ENCODE assay signal across 1 fruit fly cellular context in the genomic region with DNA sequence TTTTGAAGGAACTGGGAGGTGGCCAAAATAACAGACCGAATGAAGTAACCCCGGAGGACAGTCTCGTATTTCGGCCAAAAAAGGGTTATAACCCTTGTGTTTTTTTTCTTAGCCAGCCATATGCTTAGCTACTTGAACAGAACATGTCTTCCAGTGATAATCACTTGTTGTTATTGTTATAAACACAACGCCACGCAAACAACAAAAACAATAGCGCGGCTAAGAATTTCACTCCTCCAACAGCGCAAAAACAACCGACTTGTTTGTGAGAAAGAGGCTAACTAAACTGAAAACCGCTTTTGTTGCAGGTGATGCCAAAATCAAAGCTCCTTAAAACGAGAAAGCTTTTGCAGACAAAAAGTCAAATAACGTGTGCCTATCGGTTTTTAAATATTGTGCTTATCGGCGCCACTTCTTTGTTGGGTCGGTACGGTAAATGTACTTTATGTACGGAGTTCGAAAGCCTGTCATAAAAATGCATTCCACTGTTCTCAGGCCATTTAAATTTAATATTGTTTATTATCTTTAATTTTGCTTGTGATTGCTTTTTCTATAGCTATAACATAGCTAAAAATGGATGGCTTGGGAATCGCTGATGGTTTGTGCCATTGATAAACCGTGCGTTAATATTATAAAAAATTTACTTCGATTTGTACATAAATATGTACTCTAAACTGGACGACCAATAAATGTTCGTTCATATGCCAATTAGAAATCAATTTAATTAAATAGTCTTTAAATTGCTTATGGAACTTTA.
TF ChIP-seq lines count a peak whose summit lies in the region.

A gene (minus strand): TSS at position 285 of the 757 bp plus-strand sequence.

TF ChIP-seq in whole organism, embryonic, 481 proteins besides CTCF, POLR2A, EP300 and RAD21 (continued from another document and continues in another):
- TF ChIP-seq Aef1 (GFP tag; IDR thresholded peaks at IDR 0.05; lab: Robert Waterston, UW) (peak; percentile 44; the same call in 2 of the 3 replicates), Sry-β (GFP tag; optimal IDR thresholded peaks at IDR 0.05; lab: Kevin White, UChicago) (peak; percentile 80), hbn (GFP tag; IDR thresholded peaks at IDR 0.05; lab: Robert Waterston, UW; ENCODE audit: partially characterized antibody) (no peak), CG7372 (GFP tag; IDR thresholded peaks at IDR 0.05; lab: Robert Waterston, UW) (no peak), unc-4 (GFP tag; IDR thresholded peaks at IDR 0.05; lab: Robert Waterston, UW; ENCODE audit: partially characterized antibody) (peak; percentile 31; the same call in 1 of the 2 replicates), CG6272 (GFP tag; IDR thresholded peaks at IDR 0.05; lab: Robert Waterston, UW) (no peak), cg (GFP tag; optimal IDR thresholded peaks at IDR 0.05; lab: Kevin White, UChicago) (no peak), Xrp1 (GFP tag; IDR thresholded peaks at IDR 0.05; lab: Robert Waterston, UW) (no peak), CG18262 (tag; optimal IDR thresholded peaks at IDR 0.05; lab: Kevin White, UChicago) (no peak), CG10959 (GFP tag; IDR thresholded peaks at IDR 0.05; lab: Robert Waterston, UW) (no peak), ttk (GFP tag; IDR thresholded peaks at IDR 0.05; lab: Robert Waterston, UW) (no peak), CG14050 (GFP tag; IDR thresholded peaks at IDR 0.05; lab: Robert Waterston, UW) (no peak), CG11560 (tag; IDR thresholded peaks at IDR 0.05; lab: Robert Waterston, UW) (no peak), tin (GFP tag; optimal IDR thresholded peaks at IDR 0.05; lab: Kevin White, UChicago) (no peak), zen (tag; optimal IDR thresholded peaks at IDR 0.05; lab: Kevin White, UChicago) (no peak), sens-2 (GFP tag; IDR thresholded peaks at IDR 0.05; lab: Robert Waterston, UW) (no peak), CG7928 (GFP tag; optimal IDR thresholded peaks at IDR 0.05; lab: Kevin White, UChicago) (no peak), Nf-YA (GFP tag; IDR thresholded peaks at IDR 0.05; lab: Robert Waterston, UW) (no peak), sens (GFP tag; lab: Kevin White, UChicago) (no peak), CG12219 (GFP tag; optimal IDR thresholded peaks at IDR 0.05; lab: Kevin White, UChicago) (no peak), mirr (GFP tag; optimal IDR thresholded peaks at IDR 0.05; lab: Kevin White, UChicago) (peak; percentile 1), Hmx (GFP tag; optimal IDR thresholded peaks at IDR 0.05; lab: Kevin White, UChicago) (peak; percentile 17), CG9797 (GFP tag; optimal IDR thresholded peaks at IDR 0.05; lab: Kevin White, UChicago) (no peak), CG15479 (GFP tag; optimal IDR thresholded peaks at IDR 0.05; lab: Kevin White, UChicago) (no peak), Ravus (GFP tag; IDR thresholded peaks at IDR 0.05; lab: Robert Waterston, UW) (no peak), CG10543 (GFP tag; optimal IDR thresholded peaks at IDR 0.05; lab: Kevin White, UChicago) (no peak), CG11723 (GFP tag; optimal IDR thresholded peaks at IDR 0.05; lab: Kevin White, UChicago) (no peak), Usf (GFP tag; optimal IDR thresholded peaks at IDR 0.05; lab: Kevin White, UChicago) (no peak), Trl (optimal IDR thresholded peaks at IDR 0.05; lab: Kevin White, UChicago) (no peak), Trl (GFP tag; optimal IDR thresholded peaks at IDR 0.05; lab: Kevin White, UChicago) (no peak), CG9727 (GFP tag; optimal IDR thresholded peaks at IDR 0.05; lab: Kevin White, UChicago) (no peak), Jarid2 (GFP tag; optimal IDR thresholded peaks at IDR 0.05; lab: Kevin White, UChicago) (peak; percentile 84), esg (GFP tag; conservative IDR thresholded peaks at IDR 0.05; lab: Robert Waterston, UW) (no peak), Ptx1 (GFP tag; IDR thresholded peaks at IDR 0.05; lab: Robert Waterston, UW) (no peak), Meics (GFP tag; optimal IDR thresholded peaks at IDR 0.05; lab: Kevin White, UChicago) (no peak), bcd (GFP tag; optimal IDR thresholded peaks at IDR 0.05; lab: Kevin White, UChicago) (no peak), hth (optimal IDR thresholded peaks at IDR 0.05; lab: Kevin White, UChicago) (no peak), CG42726 (GFP tag; IDR thresholded peaks at IDR 0.05; lab: Robert Waterston, UW; ENCODE audit: partially characterized antibody) (no peak), Pdp1 (GFP tag; optimal IDR thresholded peaks at IDR 0.05; lab: Kevin White, UChicago) (no peak), pita (GFP tag; optimal IDR thresholded peaks at IDR 0.05; lab: Kevin White, UChicago) (peak; percentile 63), HmgZ (tag; optimal IDR thresholded peaks at IDR 0.05; lab: Kevin White, UChicago) (no peak), pum (GFP tag; optimal IDR thresholded peaks at IDR 0.05; lab: Kevin White, UChicago) (no peak), CHES-1-like (GFP tag; optimal IDR thresholded peaks at IDR 0.05; lab: Kevin White, UChicago) (no peak), Scr (GFP tag; IDR thresholded peaks at IDR 0.05; lab: Robert Waterston, UW; ENCODE audit: partially characterized antibody) (no peak), usp (GFP tag; optimal IDR thresholded peaks at IDR 0.05; lab: Kevin White, UChicago) (no peak), tll (GFP tag; optimal IDR thresholded peaks at IDR 0.05; lab: Kevin White, UChicago) (no peak), CG18619 (GFP tag; optimal IDR thresholded peaks at IDR 0.05; lab: Kevin White, UChicago) (no peak), exex (tag; optimal IDR thresholded peaks at IDR 0.05; lab: Kevin White, UChicago) (no peak), stc (GFP tag; IDR thresholded peaks at IDR 0.05; lab: Robert Waterston, UW) (peak; percentile 13; the same call in 1 of the 2 replicates), stwl (tag; optimal IDR thresholded peaks at IDR 0.05; lab: Kevin White, UChicago) (no peak), NC2α (GFP tag; optimal IDR thresholded peaks at IDR 0.05; lab: Kevin White, UChicago) (no peak), CG6654 (GFP tag; optimal IDR thresholded peaks at IDR 0.05; lab: Kevin White, UChicago) (no peak), dmrt11E (tag; optimal IDR thresholded peaks at IDR 0.05; lab: Kevin White, UChicago) (no peak), btn (GFP tag; optimal IDR thresholded peaks at IDR 0.05; lab: Kevin White, UChicago) (no peak), dm (GFP tag; optimal IDR thresholded peaks at IDR 0.05; lab: Kevin White, UChicago) (no peak), wdn (GFP tag; IDR thresholded peaks at IDR 0.05; lab: Robert Waterston, UW) (no peak), Sin3A (optimal IDR thresholded peaks at IDR 0.05; lab: Kevin White, UChicago) (no peak), vfl (GFP tag; optimal IDR thresholded peaks at IDR 0.05; lab: Kevin White, UChicago) (no peak), emc (GFP tag; optimal IDR thresholded peaks at IDR 0.05; lab: Kevin White, UChicago) (no peak), nerfin-1 (tag; optimal IDR thresholded peaks at IDR 0.05; lab: Kevin White, UChicago) (no peak), CG32767 (GFP tag; IDR thresholded peaks at IDR 0.05; lab: Robert Waterston, UW) (0 out of 2 replicates have a peak, but pooled peaks have one; percentile 17), CG11504 (tag; optimal IDR thresholded peaks at IDR 0.05; lab: Kevin White, UChicago) (no peak), CG8089 (GFP tag; optimal IDR thresholded peaks at IDR 0.05; lab: Kevin White, UChicago) (no peak), fd3F (GFP tag; optimal IDR thresholded peaks at IDR 0.05; lab: Kevin White, UChicago) (no peak), CG4707 (GFP tag; optimal IDR thresholded peaks at IDR 0.05; lab: Kevin White, UChicago) (no peak), CG2199 (GFP tag; IDR thresholded peaks at IDR 0.05; lab: Robert Waterston, UW) (no peak), Rx (GFP tag; IDR thresholded peaks at IDR 0.05; lab: Robert Waterston, UW) (no peak), CG18476 (GFP tag; optimal IDR thresholded peaks at IDR 0.05; lab: Kevin White, UChicago) (peak; percentile 19), jumu (GFP tag; optimal IDR thresholded peaks at IDR 0.05; lab: Kevin White, UChicago) (no peak), CG12744 (GFP tag; optimal IDR thresholded peaks at IDR 0.05; lab: Kevin White, UChicago) (no peak), Asciz (GFP tag; optimal IDR thresholded peaks at IDR 0.05; lab: Kevin White, UChicago) (no peak), pnt (GFP tag; optimal IDR thresholded peaks at IDR 0.05; lab: Kevin White, UChicago) (no peak), grn (GFP tag; optimal IDR thresholded peaks at IDR 0.05; lab: Kevin White, UChicago) (no peak), Hmr (GFP tag; optimal IDR thresholded peaks at IDR 0.05; lab: Kevin White, UChicago) (peak; percentile 6), pan (optimal IDR thresholded peaks at IDR 0.05; lab: Kevin White, UChicago) (no peak), pan (GFP tag; optimal IDR thresholded peaks at IDR 0.05 in 1 of 2, IDR thresholded peaks at IDR 0.05 in 1 of 2) (peak in 1 of 2 experiments; percentile 18), E2f1 (GFP tag; IDR thresholded peaks at IDR 0.05; lab: Robert Waterston, UW) (no peak), Side (GFP tag; optimal IDR thresholded peaks at IDR 0.05; lab: Kevin White, UChicago) (no peak), Stat92E (GFP tag; optimal IDR thresholded peaks at IDR 0.05; lab: Kevin White, UChicago) (no peak), crc (GFP tag; optimal IDR thresholded peaks at IDR 0.05; lab: Kevin White, UChicago) (no peak), yki (optimal IDR thresholded peaks at IDR 0.05; lab: Kevin White, UChicago) (no peak), gt (GFP tag; IDR thresholded peaks at IDR 0.05; lab: Robert Waterston, UW) (no peak), CG2202 (tag; optimal IDR thresholded peaks at IDR 0.05; lab: Kevin White, UChicago) (no peak), nerfin-2 (GFP tag; IDR thresholded peaks at IDR 0.05; lab: Robert Waterston, UW; ENCODE audit: partially characterized antibody) (0 out of 2 replicates have a peak, but pooled peaks have one; percentile 26), HLH3B (GFP tag; IDR thresholded peaks at IDR 0.05; lab: Robert Waterston, UW) (no peak), repo (GFP tag; optimal IDR thresholded peaks at IDR 0.05; lab: Kevin White, UChicago) (no peak), CG7271 (tag; optimal IDR thresholded peaks at IDR 0.05; lab: Kevin White, UChicago) (no peak), lilli (GFP tag; optimal IDR thresholded peaks at IDR 0.05; lab: Kevin White, UChicago) (no peak), PHDP (tag; optimal IDR thresholded peaks at IDR 0.05; lab: Kevin White, UChicago) (no peak), CG13624 (GFP tag; optimal IDR thresholded peaks at IDR 0.05; lab: Kevin White, UChicago) (peak; percentile 14), NK7.1 (GFP tag; optimal IDR thresholded peaks at IDR 0.05; lab: Kevin White, UChicago) (no peak), Mrtf (GFP tag; IDR thresholded peaks at IDR 0.05; lab: Robert Waterston, UW) (0 out of 3 replicates have a peak, but pooled peaks have one; percentile 12), onecut (GFP tag; IDR thresholded peaks at IDR 0.05; lab: Robert Waterston, UW) (no peak), CG15696 (tag; optimal IDR thresholded peaks at IDR 0.05; lab: Kevin White, UChicago) (no peak), CG16813 (GFP tag; IDR thresholded peaks at IDR 0.05; lab: Robert Waterston, UW; ENCODE audit: partially characterized antibody) (no peak), lov (optimal IDR thresholded peaks at IDR 0.05; lab: Kevin White, UChicago) (no peak), lov (GFP tag; IDR thresholded peaks at IDR 0.05; lab: Robert Waterston, UW) (no peak), knrl (GFP tag; IDR thresholded peaks at IDR 0.05; lab: Robert Waterston, UW; ENCODE audit: partially characterized antibody) (no peak), ATbp (GFP tag; optimal IDR thresholded peaks at IDR 0.05; lab: Kevin White, UChicago) (no peak), fu2 (GFP tag; optimal IDR thresholded peaks at IDR 0.05; lab: Kevin White, UChicago) (no peak), pho (GFP tag; optimal IDR thresholded peaks at IDR 0.05; lab: Kevin White, UChicago) (no peak), h (optimal IDR thresholded peaks at IDR 0.05; lab: Kevin White, UChicago) (no peak), CG13424 (tag; optimal IDR thresholded peaks at IDR 0.05; lab: Kevin White, UChicago) (no peak), CG32532 (GFP tag; IDR thresholded peaks at IDR 0.05; lab: Robert Waterston, UW) (no peak), CG6813 (GFP tag; optimal IDR thresholded peaks at IDR 0.05; lab: Kevin White, UChicago) (no peak), HLH54F (GFP tag; optimal IDR thresholded peaks at IDR 0.05; lab: Kevin White, UChicago) (no peak), Nf-YB (GFP tag; optimal IDR thresholded peaks at IDR 0.05; lab: Kevin White, UChicago) (no peak), ato (GFP tag; IDR thresholded peaks at IDR 0.05; lab: Robert Waterston, UW; ENCODE audit: partially characterized antibody) (no peak), CG11085 (GFP tag; IDR thresholded peaks at IDR 0.05; lab: Robert Waterston, UW) (no peak), Hr51 (GFP tag; optimal IDR thresholded peaks at IDR 0.05; lab: Kevin White, UChicago) (no peak), ftz-f1 (GFP tag; optimal IDR thresholded peaks at IDR 0.05; lab: Kevin White, UChicago) (no peak), CG13296 (GFP tag; optimal IDR thresholded peaks at IDR 0.05; lab: Kevin White, UChicago) (peak; percentile 26), CG4730 (GFP tag; IDR thresholded peaks at IDR 0.05; lab: Robert Waterston, UW) (no peak), Lpt (GFP tag; optimal IDR thresholded peaks at IDR 0.05; lab: Kevin White, UChicago) (no peak), B-H2 (GFP tag; optimal IDR thresholded peaks at IDR 0.05; lab: Kevin White, UChicago) (peak; percentile 55), gcm (GFP tag; optimal IDR thresholded peaks at IDR 0.05; lab: Kevin White, UChicago) (no peak), trem (tag; optimal IDR thresholded peaks at IDR 0.05; lab: Kevin White, UChicago) (no peak), bsh (GFP tag; optimal IDR thresholded peaks at IDR 0.05; lab: Kevin White, UChicago) (no peak), Doc3 (GFP tag; IDR thresholded peaks at IDR 0.05; lab: Robert Waterston, UW; ENCODE audit: partially characterized antibody) (no peak), CG7963 (GFP tag; IDR thresholded peaks at IDR 0.05; lab: Robert Waterston, UW; ENCODE audit: partially characterized antibody) (no peak), zfh1 (GFP tag; IDR thresholded peaks at IDR 0.05; lab: Robert Waterston, UW) (no peak), TFAM (GFP tag; optimal IDR thresholded peaks at IDR 0.05; lab: Kevin White, UChicago) (no peak), CG6854 (GFP tag; optimal IDR thresholded peaks at IDR 0.05; lab: Kevin White, UChicago) (no peak), CG3281 (GFP tag; optimal IDR thresholded peaks at IDR 0.05; lab: Kevin White, UChicago) (no peak), fd102C (GFP tag; optimal IDR thresholded peaks at IDR 0.05; lab: Kevin White, UChicago) (no peak), CrebB (tag; optimal IDR thresholded peaks at IDR 0.05; lab: Kevin White, UChicago) (no peak), CG5953 (GFP tag; IDR thresholded peaks at IDR 0.05; lab: Robert Waterston, UW) (no peak), mam (GFP tag; optimal IDR thresholded peaks at IDR 0.05; lab: Kevin White, UChicago) (no peak)
